Worm (Caenorhabditis elegans) whole organism, L4 larva: ENCODE measurements around the gene msra-1.

Experiments
- F49E8.2 ChIP-seq: sonication (generic microtip); optimal IDR thresholded peaks from 2 replicates; lab custom pipeline; 2016; ENCODE audit warnings: missing compliant biosample characterization, mild to moderate bottlenecking, missing genetic modification characterization, borderline replicate concordance
- ama-1 ChIP-seq: fragments of 150-350 bp; optimal IDR thresholded peaks from 2 replicates; lab custom pipeline; 2014; ENCODE audit warnings: inconsistent platforms, mixed read lengths
- nhr-28 ChIP-seq: fragments of 150-350 bp; optimal IDR thresholded peaks from 2 replicates; lab custom pipeline; 2014; ENCODE audit warnings: missing biosample characterization, missing genetic modification characterization

ce11 chrII:7338995-7339394 is 24.8 kb downstream of the msra-1 start, which contains the start of gene nhr-21:
- TF ChIP-seq nhr-28 (tag; lab: Kevin White, UChicago) = peak; percentile 87
- no peak for TF ChIP-seq F49E8.2 (tag; lab: Kevin White, UChicago)
- TF ChIP-seq ama-1 = no peak
